Fruit fly (Drosophila melanogaster) whole organism, embryonic: ENCODE data around the gene da.

ENCODE experiments used
- B-H1 ChIP-seq: fragments of 200-800 bp; sonication (Bioruptor generic); IDR thresholded peaks from 3 replicates; pipeline ENCODE4 v1.3.6; 2022; ENCODE audit warnings: missing biosample characterization, missing genetic modification characterization
- Bgb ChIP-seq: fragments of 200-800 bp; sonication (Bioruptor generic); IDR thresholded peaks from 2 replicates; pipeline ENCODE4 v1.3.6; 2022; ENCODE audit warnings: missing biosample characterization, missing genetic modification characterization; ENCODE audit not compliant: partially characterized antibody
- CG10274 ChIP-seq: fragments of 200-800 bp; sonication (Bioruptor generic); optimal IDR thresholded peaks from 3 replicates; lab custom pipeline; 2017; ENCODE audit warnings: missing biosample characterization, mild to moderate bottlenecking, missing genetic modification characterization
- CG11093 ChIP-seq: fragments of 200-800 bp; sonication (Bioruptor generic); IDR thresholded peaks from 3 replicates; pipeline ENCODE4 v1.3.6; 2022; ENCODE audit warnings: missing biosample characterization, missing genetic modification characterization
- CG11456 ChIP-seq: fragments of 200-800 bp; sonication (Bioruptor generic); IDR thresholded peaks from 3 replicates; pipeline ENCODE4 v1.3.6; 2022; ENCODE audit warnings: missing biosample characterization, missing genetic modification characterization
- CG11695 ChIP-seq: fragments of 200-800 bp; sonication (Bioruptor generic); IDR thresholded peaks from 3 replicates; pipeline ENCODE4 v1.3.6; 2022; ENCODE audit warnings: missing biosample characterization, missing genetic modification characterization
- CG14860 ChIP-seq: fragments of 200-800 bp; sonication (Bioruptor generic); IDR thresholded peaks from 3 replicates; pipeline ENCODE4 v1.3.6; 2022; ENCODE audit warnings: missing biosample characterization, missing genetic modification characterization; ENCODE audit not compliant: partially characterized antibody
- CG15479 ChIP-seq: fragments of 200-800 bp; sonication (Bioruptor generic); optimal IDR thresholded peaks from 3 replicates; lab custom pipeline; 2019; ENCODE audit warnings: missing biosample characterization, mild to moderate bottlenecking, missing genetic modification characterization, moderate library complexity
- CG1603 ChIP-seq: fragments of 200-800 bp; sonication (Bioruptor generic); optimal IDR thresholded peaks from 2 replicates; lab custom pipeline; 2019; ENCODE audit warnings: missing biosample characterization, mild to moderate bottlenecking, missing genetic modification characterization, moderate library complexity
- CG16813 ChIP-seq: fragments of 200-800 bp; sonication (Bioruptor generic); IDR thresholded peaks from 3 replicates; pipeline ENCODE4 v1.3.6; 2022; ENCODE audit warnings: missing biosample characterization, missing genetic modification characterization; ENCODE audit not compliant: partially characterized antibody
- CG17912 ChIP-seq: fragments of 200-800 bp; sonication (Bioruptor generic); optimal IDR thresholded peaks from 2 replicates; lab custom pipeline; 2018; ENCODE audit warnings: missing biosample characterization, mild to moderate bottlenecking, missing genetic modification characterization
- CG6854 ChIP-seq: fragments of 200-800 bp; sonication (Bioruptor generic); optimal IDR thresholded peaks from 3 replicates; lab custom pipeline; 2017; ENCODE audit warnings: missing biosample characterization, mild to moderate bottlenecking, missing genetic modification characterization
- CG9215 ChIP-seq: fragments of 200-800 bp; sonication (Bioruptor generic); IDR thresholded peaks from 2 replicates; pipeline ENCODE4 v1.3.6; 2022; ENCODE audit warnings: missing biosample characterization, missing genetic modification characterization
- CG9609 ChIP-seq: fragments of 200-800 bp; sonication (Bioruptor generic); optimal IDR thresholded peaks from 3 replicates; lab custom pipeline; 2016; ENCODE audit warnings: missing biosample characterization, missing genetic modification characterization
- D ChIP-seq, 2 experiments: fragments of 200-800 bp in 1 of 2; fragments of >200 bp in 1 of 2; sonication (Bioruptor generic) in 1 of 2; optimal IDR thresholded peaks; 2 replicates in 1 of 2; 3 replicates in 1 of 2; lab custom pipeline; 2017; ENCODE audit warnings: mild to moderate bottlenecking in 1 of 2, missing biosample characterization in 1 of 2, missing genetic modification characterization in 1 of 2, missing genetic modification reagents in 1 of 2
- Dad ChIP-seq: fragments of 200-800 bp; sonication (Bioruptor generic); optimal IDR thresholded peaks from 3 replicates; lab custom pipeline; 2016; ENCODE audit warnings: missing biosample characterization, missing genetic modification characterization
- Dip3 ChIP-seq: fragments of 200-800 bp; sonication (Bioruptor generic); optimal IDR thresholded peaks from 3 replicates; lab custom pipeline; 2016; ENCODE audit warnings: missing biosample characterization, missing genetic modification characterization
- Dref ChIP-seq: fragments of 200-800 bp; sonication (Bioruptor generic); IDR thresholded peaks from 2 replicates; pipeline ENCODE4 v1.3.6; 2022; ENCODE audit warnings: missing biosample characterization, missing genetic modification characterization
- E2f1 ChIP-seq: fragments of 200-800 bp; sonication (Bioruptor generic); IDR thresholded peaks from 2 replicates; pipeline ENCODE4 v1.3.6; 2022; ENCODE audit warnings: missing biosample characterization, missing genetic modification characterization
- HLH4C ChIP-seq: fragments of 200-800 bp; sonication (Bioruptor generic); IDR thresholded peaks from 3 replicates; pipeline ENCODE4 v1.3.6; 2022; ENCODE audit warnings: missing biosample characterization, missing genetic modification characterization; ENCODE audit not compliant: partially characterized antibody
- Neu2 ChIP-seq: fragments of 200-800 bp; sonication (Bioruptor generic); optimal IDR thresholded peaks from 3 replicates; lab custom pipeline; 2016; ENCODE audit warnings: missing biosample characterization, missing genetic modification characterization, borderline replicate concordance
- Opbp ChIP-seq: fragments of 200-800 bp; sonication (Bioruptor generic); IDR thresholded peaks from 3 replicates; pipeline ENCODE4 v1.3.6; 2022; ENCODE audit warnings: missing biosample characterization, missing genetic modification characterization; ENCODE audit not compliant: partially characterized antibody
- Scr ChIP-seq: fragments of 200-800 bp; sonication (Bioruptor generic); IDR thresholded peaks from 2 replicates; pipeline ENCODE4 v1.3.6; 2022; ENCODE audit warnings: missing biosample characterization, missing genetic modification characterization; ENCODE audit not compliant: partially characterized antibody
- Sin3A ChIP-seq: fragments of >200 bp; optimal IDR thresholded peaks from 2 replicates; lab custom pipeline; 2018
- Sox102F ChIP-seq: fragments of 200-800 bp; sonication (Bioruptor generic); optimal IDR thresholded peaks from 2 replicates; lab custom pipeline; 2018; ENCODE audit warnings: missing biosample characterization, mild to moderate bottlenecking, missing genetic modification characterization, moderate library complexity
- Sry-δ ChIP-seq: fragments of 200-800 bp; sonication (Bioruptor generic); optimal IDR thresholded peaks from 2 replicates; lab custom pipeline; 2016; ENCODE audit warnings: missing biosample characterization, missing genetic modification characterization
- Stat92E ChIP-seq, 3 experiments: fragments of >200 bp in 2 of 3; fragments of 200-800 bp in 1 of 3; sonication (Bioruptor generic) in 1 of 3; optimal IDR thresholded peaks; 2 replicates each; lab custom pipeline; 2017 to 2019; ENCODE audit warnings: missing biosample characterization in 3 of 3, missing genetic modification characterization in 3 of 3, mild to moderate bottlenecking in 1 of 3, moderate library complexity in 1 of 3
- Xbp1 ChIP-seq: fragments of 200-800 bp; sonication (Bioruptor generic); optimal IDR thresholded peaks from 3 replicates; lab custom pipeline; 2016; ENCODE audit warnings: missing biosample characterization, mild to moderate bottlenecking, missing genetic modification characterization
- ato ChIP-seq: fragments of 200-800 bp; sonication (Bioruptor generic); IDR thresholded peaks from 2 replicates; pipeline ENCODE4 v1.3.6; 2022; ENCODE audit warnings: missing biosample characterization, missing genetic modification characterization; ENCODE audit not compliant: partially characterized antibody
- bbx ChIP-seq: fragments of 200-800 bp; sonication (Bioruptor generic); IDR thresholded peaks from 2 replicates; pipeline ENCODE4 v1.3.6; 2022; ENCODE audit warnings: missing biosample characterization, missing genetic modification characterization; ENCODE audit not compliant: partially characterized antibody
- btn ChIP-seq: fragments of 200-800 bp; sonication (Bioruptor generic); optimal IDR thresholded peaks from 2 replicates; lab custom pipeline; 2016; ENCODE audit warnings: missing biosample characterization, missing genetic modification characterization
- crp ChIP-seq, 2 experiments: fragments of 200-800 bp; sonication (Bioruptor generic); optimal IDR thresholded peaks; 2 replicates in 1 of 2; 3 replicates in 1 of 2; lab custom pipeline; 2017; ENCODE audit warnings: missing biosample characterization in 2 of 2, missing genetic modification characterization in 2 of 2, mild to moderate bottlenecking in 1 of 2, moderate library complexity in 1 of 2
- disco-r ChIP-seq: fragments of 200-800 bp; sonication (Bioruptor generic); optimal IDR thresholded peaks from 2 replicates; lab custom pipeline; 2016; ENCODE audit warnings: missing biosample characterization, missing genetic modification characterization
- dmrt99B ChIP-seq: fragments of 200-800 bp; sonication (Bioruptor generic); optimal IDR thresholded peaks from 2 replicates; lab custom pipeline; 2018; ENCODE audit warnings: missing biosample characterization, mild to moderate bottlenecking, missing genetic modification characterization, moderate library complexity
- gcm ChIP-seq: fragments of 200-800 bp; sonication (Bioruptor generic); optimal IDR thresholded peaks from 2 replicates; lab custom pipeline; 2019; ENCODE audit warnings: missing biosample characterization, mild to moderate bottlenecking, missing genetic modification characterization, moderate library complexity
- gfzf ChIP-seq: fragments of 200-800 bp; sonication (Bioruptor generic); optimal IDR thresholded peaks from 2 replicates; lab custom pipeline; 2016; ENCODE audit warnings: missing biosample characterization, mild to moderate bottlenecking, missing genetic modification characterization, moderate library complexity
- kah ChIP-seq: fragments of 200-800 bp; sonication (Bioruptor generic); optimal IDR thresholded peaks from 2 replicates; lab custom pipeline; 2018; ENCODE audit warnings: missing biosample characterization, mild to moderate bottlenecking, missing genetic modification characterization
- ken ChIP-seq: fragments of 200-800 bp; sonication (Bioruptor generic); IDR thresholded peaks from 3 replicates; pipeline ENCODE4 v1.3.6; 2022; ENCODE audit warnings: missing biosample characterization, missing genetic modification characterization
- kni ChIP-seq: fragments of 200-800 bp; sonication (Bioruptor generic); optimal IDR thresholded peaks from 3 replicates; lab custom pipeline; 2017; ENCODE audit warnings: mild to moderate bottlenecking, missing biosample characterization, missing genetic modification reagents, missing genetic modification characterization
- onecut ChIP-seq: fragments of 200-800 bp; sonication (Bioruptor generic); IDR thresholded peaks from 2 replicates; pipeline ENCODE4 v1.3.6; 2022; ENCODE audit warnings: missing biosample characterization, missing genetic modification characterization
- schlank ChIP-seq: fragments of 200-800 bp; sonication (Bioruptor generic); optimal IDR thresholded peaks from 2 replicates; lab custom pipeline; 2018; ENCODE audit warnings: missing biosample characterization, mild to moderate bottlenecking, missing genetic modification characterization
- sna ChIP-seq: fragments of 200-800 bp; sonication (Bioruptor generic); IDR thresholded peaks from 2 replicates; pipeline ENCODE4 v1.3.6; 2022; ENCODE audit warnings: missing biosample characterization, missing genetic modification characterization; ENCODE audit not compliant: partially characterized antibody
- sob ChIP-seq: fragments of 200-800 bp; sonication (Bioruptor generic); IDR thresholded peaks from 2 replicates; pipeline ENCODE4 v1.3.6; 2022; ENCODE audit warnings: missing biosample characterization, missing genetic modification characterization
- wek ChIP-seq: fragments of 200-800 bp; sonication (Bioruptor generic); optimal IDR thresholded peaks from 3 replicates; lab custom pipeline; 2018; ENCODE audit warnings: missing biosample characterization, mild to moderate bottlenecking, missing genetic modification characterization, moderate library complexity
- z ChIP-seq: fragments of 200-800 bp; sonication (Bioruptor generic); IDR thresholded peaks from 3 replicates; pipeline ENCODE4 v1.3.6; 2022; ENCODE audit warnings: missing biosample characterization, missing genetic modification characterization
- zen2 ChIP-seq: fragments of 200-800 bp; sonication (Bioruptor generic); IDR thresholded peaks from 3 replicates; pipeline ENCODE4 v1.3.6; 2022; ENCODE audit warnings: missing biosample characterization, missing genetic modification characterization; ENCODE audit not compliant: partially characterized antibody

da gene

DNA sequence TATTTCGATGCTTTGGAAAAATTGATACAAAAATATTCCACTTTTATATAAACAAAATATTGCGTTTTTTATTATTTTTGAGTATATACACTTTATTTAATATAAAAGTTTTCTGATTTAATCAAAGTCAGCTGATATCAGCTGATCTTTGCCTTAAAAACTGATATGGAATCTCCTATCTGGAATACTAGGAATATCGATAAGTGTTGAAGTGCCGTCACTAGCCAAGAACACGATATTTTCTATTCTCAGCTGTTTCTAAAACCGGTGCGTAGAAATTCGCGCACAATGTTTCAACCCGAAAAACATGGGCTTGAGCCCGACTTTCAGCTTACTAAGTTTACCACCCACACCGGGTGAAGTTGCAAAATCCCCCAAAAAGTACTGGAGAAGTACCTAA is 45.4 kb upstream of the da start, which contains the start of gene Sps2 (continued):
- TF ChIP-seq CG17912 (GFP tag; lab: Kevin White, UChicago), result no peak
- 0 out of 2 replicates have a peak, but pooled peaks have one; percentile 30 for TF ChIP-seq sob
- TF ChIP-seq Dip3, result no peak
- TF ChIP-seq Sry-δ, result peak; percentile 84
- peak; percentile 78 for TF ChIP-seq bbx (GFP tag; lab: Robert Waterston, UW)
- no peak for TF ChIP-seq schlank (tag; lab: Kevin White, UChicago)
- no peak for TF ChIP-seq CG11456 (GFP tag; lab: Robert Waterston, UW)
- TF ChIP-seq Dad, result no peak
- no peak for TF ChIP-seq CG10274 (GFP tag; lab: Kevin White, UChicago)
- TF ChIP-seq CG11093 (GFP tag; lab: Robert Waterston, UW), result no peak
- TF ChIP-seq z (GFP tag; lab: Robert Waterston, UW), result no peak
- TF ChIP-seq E2f1 (GFP tag; lab: Robert Waterston, UW), result no peak

DNA sequence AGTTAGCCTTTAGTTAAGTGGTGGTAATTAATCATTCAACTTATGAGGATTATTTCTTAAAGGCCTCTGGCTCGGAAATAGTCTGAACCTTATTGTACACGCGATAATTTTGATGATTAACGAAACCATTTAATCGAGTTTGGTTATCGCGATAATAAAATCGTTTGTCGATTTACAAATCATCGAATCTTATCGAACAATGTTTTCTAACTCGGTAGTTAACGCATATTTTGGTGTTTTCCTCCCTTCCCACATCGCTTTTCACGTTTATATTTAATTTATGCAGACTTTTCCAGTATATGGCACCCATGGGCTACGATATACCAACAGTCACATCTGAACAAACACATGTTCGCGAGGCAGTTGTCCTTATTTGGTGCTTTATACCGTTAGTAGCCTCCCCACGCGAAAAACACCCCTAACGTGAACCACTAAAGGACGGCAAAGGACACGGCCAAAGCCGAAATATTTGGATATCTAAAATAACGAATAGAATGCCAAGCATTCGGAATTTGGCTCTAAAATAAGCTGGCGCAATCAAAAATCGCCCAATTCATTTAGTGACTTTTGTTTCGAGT is 43.8 kb upstream of the da start, which contains the start of gene Frmd5:
Frmd5 (plus strand) TSS at position 414 of the 578 bp plus-strand sequence.
- no peak for TF ChIP-seq CG15479 (GFP tag; lab: Kevin White, UChicago)
- TF ChIP-seq onecut (GFP tag; lab: Robert Waterston, UW), result no peak
- TF ChIP-seq crp (GFP tag; optimal IDR thresholded peaks at IDR 0.05; lab: Kevin White, UChicago), result peak in 1 of 2 experiments; percentile 54
- TF ChIP-seq Neu2, result peak; percentile 62
- TF ChIP-seq Sox102F (GFP tag; lab: Kevin White, UChicago), result no peak
- TF ChIP-seq Sin3A (lab: Kevin White, UChicago), result no peak
- TF ChIP-seq kni (GFP tag; lab: Kevin White, UChicago), result no peak
- TF ChIP-seq D (optimal IDR thresholded peaks at IDR 0.05; lab: Kevin White, UChicago), result no peak
- no peak for TF ChIP-seq D (GFP tag; optimal IDR thresholded peaks at IDR 0.05; lab: Kevin White, UChicago)
- no peak for TF ChIP-seq kah (GFP tag; lab: Kevin White, UChicago)
- no peak for TF ChIP-seq btn (GFP tag; lab: Kevin White, UChicago)
- TF ChIP-seq B-H1, result no peak
- TF ChIP-seq Xbp1 (GFP tag; lab: Kevin White, UChicago), result no peak
- TF ChIP-seq CG10274 (GFP tag; lab: Kevin White, UChicago), result no peak
- TF ChIP-seq zen2, result 0 out of 3 replicates have a peak, but pooled peaks have one; percentile 28
- TF ChIP-seq disco-r, result no peak
- peak; percentile 37; the same call in 1 of the 2 replicates for TF ChIP-seq bbx (GFP tag; lab: Robert Waterston, UW)
- TF ChIP-seq wek, result peak; percentile 91
- TF ChIP-seq sna (GFP tag; lab: Robert Waterston, UW), result peak; percentile 44; the same call in 1 of the 2 replicates
- no peak for TF ChIP-seq ken (GFP tag; lab: Robert Waterston, UW)
- peak; percentile 62 for TF ChIP-seq HLH4C (GFP tag; lab: Robert Waterston, UW)
- TF ChIP-seq ato (GFP tag; lab: Robert Waterston, UW), result 0 out of 2 replicates have a peak, but pooled peaks have one; percentile 29
- TF ChIP-seq CG16813, result peak; percentile 63; the same call in 1 of the 3 replicates
- TF ChIP-seq Stat92E (GFP tag; optimal IDR thresholded peaks at IDR 0.05; lab: Kevin White, UChicago), result no peak
- TF ChIP-seq CG9215 (GFP tag; lab: Robert Waterston, UW), result no peak
- peak; percentile 34 for TF ChIP-seq Dref (GFP tag; lab: Robert Waterston, UW)
- TF ChIP-seq CG1603 (tag; lab: Kevin White, UChicago), result peak; percentile 5
- TF ChIP-seq Opbp (GFP tag; lab: Robert Waterston, UW), result peak; percentile 67; the same call in 2 of the 3 replicates
- peak; percentile 46 for TF ChIP-seq gfzf
- no peak for TF ChIP-seq dmrt99B (tag; lab: Kevin White, UChicago)
- 0 out of 2 replicates have a peak, but pooled peaks have one; percentile 7 for TF ChIP-seq Bgb
- peak; percentile 65 for TF ChIP-seq CG14860
- no peak for TF ChIP-seq CG9609 (GFP tag; lab: Kevin White, UChicago)
- no peak for TF ChIP-seq Dad
- no peak for TF ChIP-seq gcm (GFP tag; lab: Kevin White, UChicago)
- TF ChIP-seq Scr (GFP tag; lab: Robert Waterston, UW), result peak; percentile 54
- TF ChIP-seq CG11695, result no peak
- no peak for TF ChIP-seq CG6854 (GFP tag; lab: Kevin White, UChicago)
